Worm (Caenorhabditis elegans): ENCODE results near the gene bcs-1.

Gene bcs-1

DNA sequence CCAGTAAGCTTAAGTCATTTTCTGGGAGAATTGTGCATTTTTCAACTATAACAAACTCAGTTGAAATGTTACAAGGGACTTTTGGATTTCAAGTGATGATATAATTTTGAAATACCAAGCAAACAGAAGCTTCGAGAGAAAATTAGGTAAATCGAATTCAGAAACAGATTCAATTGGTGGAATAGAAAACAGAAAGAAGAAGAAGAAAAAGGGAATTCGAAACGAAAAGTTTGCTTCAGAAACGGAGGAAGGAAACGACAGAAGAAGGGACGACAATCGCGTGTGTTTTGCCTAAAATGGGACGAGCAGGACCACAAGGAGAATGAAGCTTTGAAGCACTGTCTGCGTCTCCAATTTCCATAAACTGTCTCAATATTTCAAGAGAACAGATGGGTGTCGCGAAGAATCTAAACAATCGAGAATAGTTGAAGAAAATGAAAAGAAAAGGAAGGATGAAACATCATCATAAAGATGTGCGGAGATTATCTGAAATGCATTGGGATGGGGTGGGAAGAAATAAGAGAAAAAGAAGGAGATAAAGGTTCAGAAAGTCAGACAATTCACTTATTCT, 16.9 kb downstream of the bcs-1 start:
- TF ChIP-seq med-1 (GFP tag; optimal IDR thresholded peaks at IDR 0.05; ENCODE audit: insufficient read depth) (no peak), ref-1 (GFP tag; conservative IDR thresholded peaks at IDR 0.05) (no peak)

DNA sequence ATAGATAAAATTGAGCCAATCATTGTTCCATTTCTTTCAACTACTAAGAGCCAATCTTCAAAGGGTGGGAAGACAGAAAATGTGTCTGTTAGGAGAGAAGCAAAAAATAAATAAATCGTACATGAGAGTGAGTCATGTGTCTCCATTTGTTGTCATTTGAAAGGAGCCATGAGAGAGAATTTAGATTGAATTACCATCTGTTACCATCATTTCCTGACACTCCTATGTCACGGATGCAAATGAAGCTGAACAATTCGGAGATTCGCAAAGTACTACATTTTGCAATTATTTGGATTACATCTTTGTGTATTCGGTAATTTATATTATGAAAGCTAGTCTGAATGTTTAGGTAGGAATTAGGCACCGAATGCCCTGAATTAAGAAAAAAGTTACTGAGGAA, 17.6 kb downstream of the bcs-1 start:
- no peak for TF ChIP-seq klf-2 (GFP tag; conservative IDR thresholded peaks at IDR 0.05)
- no peak for TF ChIP-seq ref-1 (GFP tag; conservative IDR thresholded peaks at IDR 0.05)
- no peak for TF ChIP-seq tab-1 (GFP tag; IDR thresholded peaks at IDR 0.05)
- TF ChIP-seq flt-1 (GFP tag; IDR thresholded peaks at IDR 0.05) = no peak
- no peak for TF ChIP-seq med-1 (GFP tag; optimal IDR thresholded peaks at IDR 0.05; ENCODE audit: insufficient read depth)
- no peak for TF ChIP-seq ztf-29 (GFP tag; IDR thresholded peaks at IDR 0.05)
- TF ChIP-seq T22C8.4 (GFP tag; IDR thresholded peaks at IDR 0.05) = no peak
- TF ChIP-seq ztf-23 (GFP tag; IDR thresholded peaks at IDR 0.05) = no peak
- no peak for TF ChIP-seq cog-1 (tag; optimal IDR thresholded peaks at IDR 0.05)

DNA sequence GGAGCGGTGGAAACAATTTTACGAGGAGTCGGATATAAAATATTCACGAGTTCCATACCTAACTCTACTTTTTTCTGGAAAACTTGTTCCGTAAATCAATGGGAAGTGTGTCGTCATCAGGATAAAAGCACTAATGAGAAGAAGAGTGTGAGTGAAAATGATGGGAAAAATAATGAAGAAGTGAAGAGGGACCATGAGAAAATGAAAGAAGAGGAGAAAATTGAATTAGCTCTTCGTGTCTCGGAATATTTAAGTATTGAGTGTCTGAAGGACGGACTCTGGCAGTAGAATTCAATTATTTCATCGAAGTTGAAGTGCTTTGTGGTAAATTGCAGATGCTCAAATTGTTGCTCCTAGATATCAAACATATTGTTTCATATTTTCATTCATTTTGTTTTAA, 18.3 kb downstream of the bcs-1 start:
- TF ChIP-seq ztf-29 (GFP tag; IDR thresholded peaks at IDR 0.05) (no peak), med-1 (GFP tag; optimal IDR thresholded peaks at IDR 0.05; ENCODE audit: insufficient read depth) (no peak), T22C8.4 (GFP tag; IDR thresholded peaks at IDR 0.05) (no peak), ztf-23 (GFP tag; IDR thresholded peaks at IDR 0.05) (no peak), tab-1 (GFP tag; IDR thresholded peaks at IDR 0.05) (no peak), klf-2 (GFP tag; conservative IDR thresholded peaks at IDR 0.05) (no peak), cog-1 (tag; optimal IDR thresholded peaks at IDR 0.05) (no peak), flt-1 (GFP tag; IDR thresholded peaks at IDR 0.05) (no peak), ref-1 (GFP tag; conservative IDR thresholded peaks at IDR 0.05) (no peak)

DNA sequence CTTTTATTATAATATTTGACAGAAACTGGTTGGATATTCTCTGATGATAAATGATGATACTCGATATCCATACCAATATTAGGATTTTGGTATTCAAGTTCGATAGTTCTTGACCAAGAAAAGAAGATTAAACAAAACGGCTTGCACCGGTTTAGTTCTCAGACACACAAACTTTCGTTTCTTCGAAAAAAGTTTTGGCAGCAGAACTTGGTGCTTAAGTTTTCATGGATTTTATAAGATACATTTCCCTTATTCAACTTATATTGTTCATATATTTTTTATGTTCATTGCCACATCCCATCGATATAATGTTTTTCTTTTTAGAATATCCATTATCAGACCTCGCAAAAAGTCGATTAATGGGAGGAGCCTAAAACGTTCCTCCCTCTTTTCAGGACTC, 19.8 kb downstream of the bcs-1 start, which contains the start of gene aptf-4:
Gene aptf-4 (plus strand): TSS at position 301 of the 400 bp plus-strand sequence.
- no peak for TF ChIP-seq klf-2 (GFP tag; conservative IDR thresholded peaks at IDR 0.05)
- no peak for TF ChIP-seq flt-1 (GFP tag; IDR thresholded peaks at IDR 0.05)
- no peak for TF ChIP-seq ref-1 (GFP tag; conservative IDR thresholded peaks at IDR 0.05)
- TF ChIP-seq ztf-23 (GFP tag; IDR thresholded peaks at IDR 0.05) = no peak
- no peak for TF ChIP-seq cog-1 (tag; optimal IDR thresholded peaks at IDR 0.05)
- no peak for TF ChIP-seq T22C8.4 (GFP tag; IDR thresholded peaks at IDR 0.05)
- no peak for TF ChIP-seq med-1 (GFP tag; optimal IDR thresholded peaks at IDR 0.05; ENCODE audit: insufficient read depth)
- TF ChIP-seq ztf-29 (GFP tag; IDR thresholded peaks at IDR 0.05) = no peak
- TF ChIP-seq tab-1 (GFP tag; IDR thresholded peaks at IDR 0.05) = no peak

DNA sequence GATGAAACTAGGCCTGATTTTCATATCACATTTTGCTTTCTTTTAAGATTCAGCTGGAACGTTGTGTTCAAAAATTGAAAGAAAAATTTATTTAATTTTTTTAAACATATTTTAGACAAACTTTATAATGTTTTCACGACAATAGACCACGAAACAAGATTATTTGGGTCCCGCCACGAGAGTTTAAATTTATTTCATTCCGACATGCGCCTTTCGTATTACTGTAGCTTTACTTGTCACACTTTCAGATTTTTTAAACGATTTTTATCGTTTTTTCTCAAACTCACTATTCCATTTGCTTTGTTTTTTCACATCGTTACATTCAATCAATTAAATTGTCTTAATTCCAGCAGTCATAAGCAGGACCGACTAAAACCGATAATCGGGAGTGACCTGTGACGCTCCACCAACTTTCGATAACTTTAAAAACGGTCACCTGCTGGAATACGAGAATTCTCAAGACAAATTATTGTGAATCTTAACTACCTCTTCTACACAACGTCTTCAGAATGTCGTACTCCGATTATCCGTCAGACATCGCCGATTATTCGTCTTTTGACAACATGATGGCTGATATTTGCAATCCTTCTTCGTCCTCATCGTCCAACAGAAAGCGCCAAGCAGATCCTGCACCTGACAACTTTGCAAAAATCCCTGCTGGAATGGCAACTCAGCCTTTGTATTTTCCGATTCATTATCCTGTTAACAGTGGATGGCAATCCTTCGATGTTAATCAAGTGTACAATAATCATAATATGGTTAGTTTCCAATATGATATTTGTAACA, 23.1 kb downstream of the bcs-1 start, which contains the start of gene aptf-3:
Gene aptf-3 (plus strand): TSS at position 351 of the 786 bp plus-strand sequence.
- TF ChIP-seq ztf-29 (GFP tag; IDR thresholded peaks at IDR 0.05) (no peak), ztf-23 (GFP tag; IDR thresholded peaks at IDR 0.05) (no peak), T22C8.4 (GFP tag; IDR thresholded peaks at IDR 0.05) (no peak), ref-1 (GFP tag; conservative IDR thresholded peaks at IDR 0.05) (no peak), med-1 (GFP tag; optimal IDR thresholded peaks at IDR 0.05; ENCODE audit: insufficient read depth) (no peak), cog-1 (tag; optimal IDR thresholded peaks at IDR 0.05) (no peak), tab-1 (GFP tag; IDR thresholded peaks at IDR 0.05) (no peak), flt-1 (GFP tag; IDR thresholded peaks at IDR 0.05) (no peak), klf-2 (GFP tag; conservative IDR thresholded peaks at IDR 0.05) (no peak)

DNA sequence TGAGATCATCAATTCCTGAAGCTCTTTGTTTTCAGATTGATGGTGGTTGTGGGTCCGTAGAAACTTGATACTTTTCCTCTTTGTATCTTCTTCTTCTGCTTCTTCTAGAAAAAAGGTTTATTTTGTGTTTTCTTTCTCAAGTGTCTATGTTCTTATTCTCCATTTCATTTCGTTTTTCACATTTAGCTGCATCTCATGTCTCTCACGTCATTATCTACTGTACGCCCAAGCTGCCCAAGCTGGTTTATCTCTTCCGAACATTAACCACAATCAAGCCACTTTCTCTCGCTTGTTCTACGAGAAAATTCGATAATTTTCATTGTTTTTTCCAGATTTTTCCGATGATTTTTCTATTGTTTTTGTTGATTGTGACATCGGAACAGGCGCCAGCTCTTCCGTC, 28.3 kb downstream of the bcs-1 start, which contains the start of gene F28C6.5:
Gene F28C6.5 (plus strand): TSS at position 301 of the 400 bp plus-strand sequence.
- TF ChIP-seq tab-1 (GFP tag; IDR thresholded peaks at IDR 0.05) (no peak), med-1 (GFP tag; optimal IDR thresholded peaks at IDR 0.05; ENCODE audit: insufficient read depth) (no peak), flt-1 (GFP tag; IDR thresholded peaks at IDR 0.05) (no peak), ztf-23 (GFP tag; IDR thresholded peaks at IDR 0.05) (no peak), ztf-29 (GFP tag; IDR thresholded peaks at IDR 0.05) (no peak), klf-2 (GFP tag; conservative IDR thresholded peaks at IDR 0.05) (no peak), cog-1 (tag; optimal IDR thresholded peaks at IDR 0.05) (no peak)

DNA sequence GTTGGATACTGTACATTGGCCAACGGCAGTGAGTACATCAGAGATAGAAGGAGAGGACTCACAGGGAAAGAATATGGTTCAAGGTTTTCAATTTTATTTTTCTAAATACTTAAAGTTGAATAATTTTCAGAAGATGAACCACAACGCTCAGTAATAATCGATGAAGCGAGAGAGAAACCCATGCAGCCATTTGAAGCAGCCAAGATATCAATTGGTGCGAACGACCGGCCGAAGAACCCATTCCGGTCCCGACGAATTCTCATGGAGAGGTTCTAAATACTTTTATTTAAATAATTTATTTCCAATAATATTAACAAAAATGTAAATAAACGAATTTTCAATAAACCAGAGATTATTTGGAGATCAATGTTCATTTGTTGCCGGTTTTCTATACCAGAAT, 29.3 kb downstream of the bcs-1 start, which contains the start of gene pigg-1:
Gene pigg-1 (minus strand): TSS at position 101 of the 400 bp plus-strand sequence.
- no peak for TF ChIP-seq klf-2 (GFP tag; conservative IDR thresholded peaks at IDR 0.05)
- TF ChIP-seq ztf-29 (GFP tag; IDR thresholded peaks at IDR 0.05) = no peak
- TF ChIP-seq ref-1 (GFP tag; conservative IDR thresholded peaks at IDR 0.05) = no peak
- no peak for TF ChIP-seq flt-1 (GFP tag; IDR thresholded peaks at IDR 0.05)
- no peak for TF ChIP-seq tab-1 (GFP tag; IDR thresholded peaks at IDR 0.05)
- no peak for TF ChIP-seq cog-1 (tag; optimal IDR thresholded peaks at IDR 0.05)
- no peak for TF ChIP-seq ztf-23 (GFP tag; IDR thresholded peaks at IDR 0.05)
- no peak for TF ChIP-seq med-1 (GFP tag; optimal IDR thresholded peaks at IDR 0.05; ENCODE audit: insufficient read depth)

DNA sequence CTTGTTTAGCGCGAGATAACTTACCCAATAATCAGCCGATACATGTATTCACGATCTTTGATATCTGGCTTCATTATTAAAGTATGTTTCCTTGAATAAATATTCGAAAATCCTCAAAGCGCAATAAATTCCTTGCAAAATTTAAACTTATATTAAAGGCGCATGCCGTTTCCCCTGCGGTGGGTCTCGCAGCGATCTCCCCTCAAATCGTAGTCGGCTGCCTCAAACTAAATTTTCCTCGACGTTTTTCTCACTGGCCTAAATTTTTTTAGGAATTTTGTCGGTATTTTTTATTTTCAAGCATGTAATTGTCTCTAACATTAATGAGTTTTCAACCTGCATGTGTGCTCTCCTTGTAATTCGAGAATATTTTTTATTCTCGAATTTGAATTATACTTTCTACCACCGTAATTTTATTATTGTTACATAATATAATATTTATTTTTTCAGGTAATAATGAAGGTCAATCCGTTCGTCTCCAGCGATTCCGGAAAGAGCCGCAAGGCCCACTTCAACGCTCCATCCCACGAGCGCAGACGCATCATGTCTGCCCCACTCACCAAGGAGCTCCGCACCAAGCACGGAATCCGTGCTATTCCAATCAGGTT, 31.6 kb downstream of the bcs-1 start, which contains the start of the genes cpf-1 and rpl-26:
Gene cpf-1 (minus strand): TSS at position 104 of the 608 bp plus-strand sequence.
Gene rpl-26 (plus strand): TSS at position 449 of the 608 bp plus-strand sequence.
- TF ChIP-seq flt-1 (GFP tag; IDR thresholded peaks at IDR 0.05) = no peak
- no peak for TF ChIP-seq ref-1 (GFP tag; conservative IDR thresholded peaks at IDR 0.05)
- TF ChIP-seq med-1 (GFP tag; optimal IDR thresholded peaks at IDR 0.05; ENCODE audit: insufficient read depth) = no peak
- no peak for TF ChIP-seq klf-2 (GFP tag; conservative IDR thresholded peaks at IDR 0.05)

All from whole organism, midembryonic.